Fruit fly (Drosophila melanogaster) ovary, adult (tissue): ENCODE data around the gene CG13295.

Experiments used
- CG17801 ChIP-seq: fragments of 200-800 bp; optimal IDR thresholded peaks from 2 replicates; lab custom pipeline; 2019; ENCODE audit warnings: missing biosample characterization, mild to moderate bottlenecking, missing genetic modification characterization, moderate library complexity; ENCODE audit not compliant: partially characterized antibody

The CG13295 gene

DNA sequence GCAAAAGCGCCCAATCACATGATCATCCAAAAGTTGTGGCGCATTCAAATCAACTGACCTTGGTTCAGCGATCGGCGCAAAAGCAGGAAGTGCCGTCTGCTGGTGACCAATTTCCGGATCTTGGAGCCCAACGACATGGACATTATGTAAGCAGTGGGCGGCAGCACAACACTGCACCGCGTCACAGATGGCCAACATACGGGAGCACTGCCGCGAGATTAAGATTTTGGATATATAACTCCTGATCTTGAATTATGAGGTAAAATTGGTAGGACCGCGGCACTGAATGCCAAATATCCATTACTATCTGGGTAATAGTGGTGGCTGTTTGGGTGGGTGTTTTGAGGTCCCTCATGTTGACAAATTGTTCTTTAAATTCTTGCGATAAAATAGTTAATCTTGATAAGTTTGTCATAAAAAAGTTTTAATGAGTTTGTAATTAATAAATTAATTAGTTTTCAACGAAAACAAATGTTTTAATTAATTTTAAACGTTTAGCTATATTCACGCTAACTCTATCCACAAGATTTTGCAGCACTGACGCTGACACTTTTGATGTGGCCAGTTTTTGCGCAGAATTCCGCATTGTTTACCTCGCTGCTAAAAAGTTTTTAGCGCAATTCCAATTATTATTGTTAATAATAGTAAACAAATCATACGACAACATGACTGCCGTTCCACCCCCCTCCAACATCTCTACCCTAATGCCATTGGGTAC, at the start of gene CG13295, which contains the start of gene CG6610:
Gene CG13295 (minus strand): TSS at position 271 of the 718 bp plus-strand sequence.
Gene CG6610 (plus strand): TSS at position 562 of the 718 bp plus-strand sequence.
- TF ChIP-seq CG17801, result peak; percentile 55

DNA sequence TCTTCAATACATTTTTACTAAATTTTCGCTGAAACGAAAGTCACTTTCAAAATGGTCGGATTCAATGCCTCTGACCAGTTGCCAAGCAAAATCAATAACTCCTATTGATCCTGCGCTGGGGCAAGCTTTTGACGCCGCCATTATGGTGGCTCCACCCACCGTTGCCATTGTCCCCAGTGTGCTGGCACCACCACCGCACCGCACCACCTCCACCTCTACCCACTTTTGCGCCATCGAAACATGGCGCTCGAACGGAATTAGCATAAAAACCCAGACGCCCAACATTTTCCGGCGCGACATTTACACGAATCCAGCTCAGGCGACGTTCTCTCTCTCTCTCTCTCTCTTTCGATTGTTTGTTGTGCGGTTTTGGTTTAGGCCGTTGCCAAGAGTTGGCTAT, 41.8 kb upstream of the CG13295 start:
- no peak for TF ChIP-seq CG17801

DNA sequence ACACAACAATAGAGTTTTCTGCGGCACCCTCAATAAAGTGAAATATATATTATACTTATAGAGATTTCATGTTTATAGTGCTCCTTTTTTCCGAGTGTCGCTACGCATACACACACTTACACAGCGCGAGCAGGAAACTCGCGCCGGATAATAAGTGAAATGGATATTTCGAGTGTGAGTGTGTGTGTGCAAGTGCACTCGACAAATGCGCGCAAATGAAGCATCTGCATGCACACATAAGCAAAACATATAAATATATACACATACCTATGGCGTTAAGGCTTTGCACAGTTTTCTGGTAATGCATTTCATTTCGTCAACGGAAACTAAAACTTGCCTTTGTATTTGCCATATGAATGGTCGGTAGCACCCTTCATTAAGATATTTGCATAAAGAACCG, 40.5 kb upstream of the CG13295 start:
- no peak for TF ChIP-seq CG17801

DNA sequence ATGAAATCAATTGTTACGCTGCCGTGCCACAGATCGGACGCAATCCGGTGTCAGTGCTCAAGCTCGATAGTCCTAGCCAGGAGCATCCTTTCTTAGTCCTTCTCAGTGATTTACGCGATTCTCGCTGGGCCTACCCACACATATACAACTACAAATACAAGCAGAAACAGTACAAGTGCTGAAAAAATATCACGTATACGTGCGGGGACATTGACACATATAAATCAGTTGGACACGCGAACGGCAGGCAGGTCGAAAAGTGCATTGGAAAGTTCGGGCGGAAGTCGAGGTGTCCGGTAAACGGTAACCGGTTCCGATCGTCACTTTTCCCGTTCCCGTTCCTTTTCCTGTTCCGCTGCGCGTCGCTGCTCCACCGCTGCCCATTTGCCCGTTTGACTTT, 36.4 kb upstream of the CG13295 start:
- TF ChIP-seq CG17801, result no peak

DNA sequence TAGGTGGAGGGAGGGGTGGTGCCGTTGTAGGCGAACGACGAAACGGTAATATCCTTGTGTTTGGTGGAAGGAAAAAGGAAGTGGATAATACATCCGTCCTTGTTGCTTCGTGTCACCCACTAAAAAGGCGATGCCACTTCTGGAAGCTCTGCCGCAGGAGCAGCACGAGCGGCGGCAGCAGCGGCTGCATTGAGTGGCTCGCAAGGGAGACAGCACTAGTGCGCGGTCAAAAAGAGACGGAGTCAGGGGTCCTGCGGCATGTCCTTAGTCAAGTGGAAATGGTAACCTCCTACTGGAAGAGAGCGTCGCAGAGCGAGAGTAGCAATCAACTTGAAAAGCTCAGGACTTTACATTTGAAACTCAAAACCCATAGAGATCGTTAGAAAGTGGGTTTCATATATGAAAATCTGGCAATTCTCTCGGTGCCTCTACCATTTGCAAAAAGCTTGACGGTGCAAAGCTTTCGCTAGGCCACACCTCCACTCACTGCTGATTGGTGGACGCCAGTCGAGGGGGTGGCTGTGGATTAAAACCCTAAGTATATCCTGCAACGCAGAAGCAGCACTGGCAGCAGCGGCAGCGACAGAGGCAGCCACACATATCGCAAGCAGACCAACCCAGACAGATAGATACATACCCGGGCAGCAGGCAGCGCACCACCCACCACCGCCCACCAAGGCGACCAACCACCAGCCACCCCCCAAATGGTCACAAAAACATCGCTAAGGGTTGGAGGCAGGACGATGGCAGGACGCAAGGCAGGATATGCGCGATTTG, 35.8 kb upstream of the CG13295 start:
- no peak for TF ChIP-seq CG17801

DNA sequence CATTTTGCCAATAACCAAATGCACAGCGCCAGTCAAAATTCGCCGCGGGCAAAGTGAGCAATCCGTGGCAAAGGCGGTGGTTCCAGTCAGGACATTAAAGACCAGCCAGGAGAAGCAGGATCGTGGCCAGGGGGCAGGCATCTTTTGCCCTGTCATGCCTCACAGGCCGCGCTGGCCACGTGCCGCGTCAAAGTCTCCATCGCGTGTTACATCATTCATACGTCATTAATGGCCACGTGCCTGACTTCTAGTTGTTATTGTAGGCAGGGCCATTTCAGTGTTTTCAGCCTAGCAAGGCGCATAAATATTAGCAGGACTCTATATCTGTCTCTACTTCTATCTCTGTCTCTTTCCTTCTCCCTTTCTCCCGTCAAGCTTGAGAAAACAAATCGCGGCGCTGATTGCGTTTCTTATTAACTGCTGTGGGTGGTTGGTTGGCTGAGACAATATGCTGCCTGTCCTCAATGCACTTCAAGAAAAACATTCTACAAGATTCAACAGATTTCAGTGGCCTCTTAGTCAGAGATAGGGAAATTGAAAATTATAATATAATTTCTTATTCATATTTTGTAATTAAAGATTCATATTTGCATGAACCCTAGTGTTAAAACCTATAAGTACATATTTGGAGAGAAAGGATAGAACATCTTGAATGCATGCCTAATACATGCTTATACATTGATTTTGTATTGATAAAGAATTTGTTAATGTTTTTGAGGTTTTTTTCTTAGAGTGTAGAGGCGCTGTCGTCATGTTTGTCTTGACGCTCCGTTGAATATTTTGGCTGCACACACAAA, 33.4 kb upstream of the CG13295 start:
- TF ChIP-seq CG17801, result no peak

DNA sequence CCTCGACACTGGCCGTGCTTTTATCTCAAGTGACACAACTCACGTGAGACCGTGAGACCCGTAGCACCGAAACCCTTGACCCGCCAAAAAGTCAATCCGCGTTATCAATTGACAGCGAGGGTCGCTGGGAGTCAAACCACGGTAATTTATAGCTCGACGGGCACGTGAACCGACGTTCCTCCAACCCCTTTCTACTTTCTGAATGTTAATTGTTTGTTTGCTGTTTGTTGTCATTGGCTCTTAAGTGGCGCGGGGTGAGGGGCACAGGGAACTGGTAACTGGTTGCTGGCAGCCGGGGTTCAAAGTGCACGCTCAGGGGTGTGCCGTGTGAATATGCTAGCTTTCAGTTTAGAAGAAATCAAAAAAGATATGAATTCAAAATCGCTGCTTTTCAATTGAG, 31.7 kb upstream of the CG13295 start:
- TF ChIP-seq CG17801, result no peak

DNA sequence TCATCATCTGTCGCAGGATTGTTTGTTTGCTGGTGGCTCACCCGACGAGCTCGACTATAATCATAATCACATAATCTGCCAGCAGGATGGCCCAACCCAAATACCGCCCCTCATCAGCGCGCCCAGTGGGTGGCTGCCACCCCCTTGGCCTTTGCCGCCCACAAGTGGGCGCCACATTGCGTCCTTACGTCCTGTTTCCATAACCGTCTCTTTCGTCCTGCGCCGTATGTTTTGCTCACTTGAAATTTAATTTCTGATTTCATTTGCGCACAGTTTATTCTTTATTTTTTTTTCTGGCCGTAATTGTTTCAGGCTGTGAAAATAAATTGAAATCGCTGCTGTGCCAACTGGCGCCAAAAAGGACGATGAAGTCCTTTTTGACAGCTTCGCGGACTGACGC, 30.4 kb upstream of the CG13295 start:
- TF ChIP-seq CG17801, result no peak

DNA sequence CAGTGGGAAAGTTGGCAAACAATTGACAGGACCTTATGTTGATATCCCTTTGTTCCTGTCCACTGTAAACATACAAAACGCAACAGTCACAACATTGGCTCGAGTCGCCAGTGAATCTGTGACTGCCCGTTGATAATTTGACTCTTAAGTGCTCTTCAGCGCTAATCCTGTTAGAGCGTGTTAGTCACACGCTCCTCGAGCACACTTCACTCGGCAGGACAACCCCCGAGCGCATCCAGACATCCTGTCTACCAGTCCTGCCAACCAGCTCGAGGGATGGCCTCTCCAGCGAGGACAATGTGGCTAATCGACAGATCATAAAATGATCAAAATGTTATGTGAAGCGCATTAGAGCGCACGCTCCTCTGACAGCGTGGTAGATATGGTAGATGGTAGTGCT, 29.5 kb upstream of the CG13295 start:
- TF ChIP-seq CG17801, result no peak

DNA sequence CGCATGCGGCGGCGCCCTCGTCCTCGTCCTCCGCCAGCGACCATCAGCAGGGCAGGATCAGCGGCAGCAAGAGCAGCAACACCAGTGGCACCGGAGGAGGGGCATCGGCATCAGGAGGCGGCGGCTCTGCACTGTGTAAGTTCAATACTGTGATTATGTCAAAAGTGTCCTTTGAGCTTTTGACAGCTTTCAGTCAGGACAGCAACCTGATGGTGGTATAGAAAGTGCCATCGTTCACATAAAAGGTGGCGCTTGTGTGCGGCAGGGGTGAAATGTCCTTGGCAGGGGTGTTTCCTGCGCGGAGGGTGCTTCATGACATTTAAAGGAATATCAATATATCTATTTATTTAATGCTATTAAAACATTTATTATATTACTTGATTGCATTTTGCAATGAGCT, 28.6 kb upstream of the CG13295 start:
- TF ChIP-seq CG17801, result no peak

DNA sequence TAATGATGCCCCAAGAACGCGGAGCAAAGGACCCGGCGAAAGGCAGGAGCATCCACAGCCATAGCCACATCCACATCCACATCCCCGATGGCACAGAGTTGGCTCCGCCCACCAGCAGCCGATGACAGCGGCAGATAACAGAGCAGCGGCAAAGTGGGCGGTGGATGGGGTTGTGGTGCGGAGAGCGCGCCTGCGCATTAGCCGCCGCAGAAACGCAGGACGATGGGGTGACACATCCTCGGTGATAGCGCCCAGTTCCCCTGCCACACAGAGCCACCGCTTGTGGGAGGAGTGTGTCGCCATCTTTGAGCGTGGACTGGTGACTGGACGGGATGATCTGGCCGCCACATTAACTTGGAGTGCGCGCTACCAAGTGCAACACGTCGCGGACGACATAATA, 22.2 kb upstream of the CG13295 start, which contains the start of gene Ets65A:
Gene Ets65A (plus strand): TSS at position 348 of the 400 bp plus-strand sequence.
- TF ChIP-seq CG17801, result no peak

DNA sequence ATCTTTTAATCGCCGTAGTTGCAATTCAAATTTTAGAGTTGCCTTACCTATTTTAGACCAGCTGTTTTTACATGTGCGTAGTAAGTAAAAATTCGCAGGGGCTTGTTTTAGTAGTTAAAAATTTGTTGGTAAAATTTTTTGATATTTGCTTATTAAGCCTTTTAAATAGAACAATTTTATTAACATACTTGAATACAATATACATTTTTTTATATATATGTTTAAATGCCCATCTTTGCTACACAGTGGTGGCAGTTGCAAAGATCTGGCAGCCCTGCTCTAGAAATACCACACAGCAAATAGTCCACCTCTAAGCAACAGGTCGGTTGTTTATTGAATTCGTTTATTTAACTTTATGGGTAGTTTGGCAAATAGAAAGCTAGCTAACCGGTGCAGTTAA, 19.7 kb upstream of the CG13295 start, which contains the start of the genes CG10467 and loj:
Gene CG10467 (minus strand): TSS at position 51 of the 400 bp plus-strand sequence.
Gene loj (plus strand): TSS at position 291 of the 400 bp plus-strand sequence.
- peak; percentile 91 for TF ChIP-seq CG17801

DNA sequence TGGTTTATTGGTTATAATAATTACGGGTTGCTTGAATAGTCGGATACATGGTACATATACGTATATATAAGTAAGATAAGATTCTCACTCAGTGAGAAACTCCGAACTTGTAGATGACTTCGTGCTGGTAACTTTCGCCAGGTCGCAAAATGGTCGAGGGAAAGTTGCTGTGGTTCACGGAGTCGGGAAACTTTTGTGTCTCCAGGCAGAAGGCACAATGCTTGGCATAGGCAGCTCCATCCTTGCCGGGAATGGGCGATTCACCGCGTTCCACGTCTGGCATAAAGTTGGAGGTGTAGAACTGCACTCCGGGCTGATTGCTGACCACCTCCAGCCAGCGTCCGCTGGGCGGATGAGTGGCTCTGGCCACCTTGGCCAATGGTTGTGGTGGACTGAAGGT, 18.2 kb upstream of the CG13295 start, which contains the start of gene CG10469:
Gene CG10469 (minus strand): TSS at position 101 of the 400 bp plus-strand sequence.
- no peak for TF ChIP-seq CG17801

DNA sequence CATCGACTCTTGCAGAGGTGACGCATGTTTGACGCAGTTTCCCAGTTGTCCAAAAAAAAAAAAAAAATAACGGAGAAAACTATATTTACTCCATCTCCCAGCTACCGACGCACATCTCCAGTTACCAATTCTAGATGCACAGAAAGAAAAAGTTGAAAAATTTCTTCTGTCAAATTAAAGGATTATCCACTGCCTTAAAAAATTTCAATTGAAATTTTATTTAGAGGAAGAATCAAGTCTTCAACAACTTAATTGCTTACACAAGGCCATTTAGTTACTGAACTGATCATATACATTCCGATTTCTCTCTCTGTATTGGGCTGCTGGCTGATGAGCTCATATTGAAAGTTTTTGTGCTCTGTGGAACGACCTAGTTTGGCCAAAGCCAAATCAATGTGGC, 10.9 kb upstream of the CG13295 start:
- no peak for TF ChIP-seq CG17801

DNA sequence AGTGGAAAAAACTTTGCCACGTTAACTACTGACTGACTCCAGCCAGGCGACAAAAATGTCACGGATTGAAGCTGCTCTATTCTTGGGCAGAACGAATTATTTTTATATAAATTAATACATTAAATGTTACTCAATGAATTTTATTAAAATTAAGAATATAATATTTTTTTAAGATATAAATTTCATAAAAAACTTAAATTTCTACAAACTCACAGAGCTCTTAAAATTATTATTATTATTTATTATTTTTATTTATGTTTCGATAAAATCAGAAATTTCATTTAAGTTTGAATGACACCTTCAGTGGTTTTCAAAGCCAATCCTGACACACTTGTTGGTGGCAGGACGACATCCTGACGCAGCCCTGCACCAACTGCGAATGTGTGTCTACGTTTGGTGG, 10.1 kb upstream of the CG13295 start:
- no peak for TF ChIP-seq CG17801

DNA sequence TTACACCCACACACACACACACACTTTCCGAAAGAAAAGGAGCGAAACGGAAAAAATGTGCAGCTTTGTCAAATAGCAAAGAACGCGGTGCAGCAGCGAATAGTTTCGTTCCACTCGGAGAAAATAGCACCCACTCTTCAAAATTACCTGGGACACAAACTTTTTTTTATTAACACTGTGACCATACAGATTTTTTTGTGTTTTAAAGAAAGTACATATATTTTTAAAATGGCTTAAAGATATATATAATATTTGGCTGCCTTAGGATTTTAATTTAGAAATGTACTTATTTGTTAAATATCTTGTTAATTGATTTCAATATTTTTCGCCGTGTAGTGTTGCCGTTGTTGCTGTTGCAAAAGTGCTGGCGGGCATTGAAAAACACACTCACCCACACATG, 9.4 kb upstream of the CG13295 start:
- no peak for TF ChIP-seq CG17801

DNA sequence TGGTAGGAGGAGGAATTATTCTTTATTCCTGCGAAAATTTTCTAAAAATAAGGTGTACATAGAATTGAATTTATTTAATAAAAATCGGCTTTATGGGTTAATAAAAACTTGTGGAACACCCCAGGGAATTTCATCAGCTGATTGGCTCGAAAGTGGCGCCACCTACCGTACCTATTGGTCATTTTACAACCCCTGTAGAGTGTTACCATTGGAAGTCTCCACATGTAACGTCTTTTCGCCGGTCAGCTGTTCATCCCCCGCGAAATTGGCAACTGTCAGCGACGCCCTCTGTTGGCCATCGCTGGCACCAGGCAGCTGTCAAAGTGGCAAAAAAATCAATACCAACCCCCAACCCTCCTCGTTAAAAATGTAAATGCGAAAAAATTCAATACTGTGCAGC, 7.5 kb upstream of the CG13295 start, which contains the start of gene CG13293:
Gene CG13293 (plus strand): TSS at position 323 of the 400 bp plus-strand sequence.
- no peak for TF ChIP-seq CG17801
